Worm (Caenorhabditis elegans) whole organism, L4/young adult: ENCODE results near the gene C29H12.6.

Experiments used
- W03F9.2 ChIP-seq: fragments of 150-350 bp; optimal IDR thresholded peaks from 2 replicates; lab custom pipeline; 2014; ENCODE audit warnings: missing biosample characterization, missing genetic modification characterization
- dao-5 ChIP-seq: sonication (generic microtip); optimal IDR thresholded peaks from 2 replicates; lab custom pipeline; 2016; ENCODE audit warnings: missing genotype, missing genetic modification characterization, moderate library complexity, missing compliant biosample characterization
- him-1 ChIP-seq: sonication (generic microtip); optimal IDR thresholded peaks from 2 replicates; lab custom pipeline; 2016; ENCODE audit warnings: missing genotype, missing genetic modification reagents, missing genetic modification characterization, missing compliant biosample characterization

- TF ChIP-seq him-1 (tag; lab: Kevin White, UChicago) (no peak), dao-5 (tag; lab: Kevin White, UChicago) (no peak), W03F9.2 (tag; lab: Kevin White, UChicago) (no peak)
Measured at ce11 chrII:6132595-6132994, 14.5 kb upstream of the C29H12.6 start, which contains the start of gene abts-3.
